Worm (Caenorhabditis elegans) whole organism, young adult: ENCODE measurements around the gene air-1.
A peak's percentile ranks its signal among the peaks of the same experiment; 100 is the strongest.

Experiments used
- B0261.1 ChIP-seq: sonication (generic microtip); optimal IDR thresholded peaks from 2 replicates; lab custom pipeline; 2016; ENCODE audit warnings: mild to moderate bottlenecking, missing genetic modification characterization, moderate library complexity, missing compliant biosample characterization
- F23B12.7 ChIP-seq: sonication (generic microtip); optimal IDR thresholded peaks from 2 replicates; lab custom pipeline; 2017; ENCODE audit warnings: missing genetic modification characterization, mild to moderate bottlenecking, missing compliant biosample characterization, antibody characterized with exemption, moderate library complexity; ENCODE audit not compliant: insufficient read depth
- F37B4.10 ChIP-seq: fragments of 200-800 bp; sonication (Bioruptor generic); IDR thresholded peaks from 2 replicates; pipeline ENCODE4 v1.3.6; 2022; ENCODE audit warnings: missing genetic modification characterization, missing compliant biosample characterization
- F39B2.1 ChIP-seq: fragments of 200-800 bp; sonication (Bioruptor generic); IDR thresholded peaks from 2 replicates; pipeline ENCODE4 v1.3.6; 2022; ENCODE audit warnings: missing genetic modification reagents, missing genetic modification characterization, missing compliant biosample characterization
- F49E8.2 ChIP-seq: sonication (generic microtip); optimal IDR thresholded peaks from 3 replicates; lab custom pipeline; 2017; ENCODE audit warnings: missing genetic modification characterization, mild to moderate bottlenecking, missing compliant biosample characterization, antibody characterized with exemption, moderate library complexity; ENCODE audit not compliant: insufficient read depth
- F57A8.1 ChIP-seq: fragments of 200-800 bp; sonication (Bioruptor generic); optimal IDR thresholded peaks from 2 replicates; lab custom pipeline; 2018; ENCODE audit warnings: mild to moderate bottlenecking, missing genetic modification characterization, moderate library complexity, missing compliant biosample characterization
- F57C9.4 ChIP-seq: sonication (generic microtip); optimal IDR thresholded peaks from 2 replicates; lab custom pipeline; 2017; ENCODE audit warnings: mild to moderate bottlenecking, missing genetic modification characterization, missing compliant biosample characterization
- Y79H2A.3 ChIP-seq: fragments of 200-800 bp; sonication (Bioruptor generic); conservative IDR thresholded peaks from 2 replicates; pipeline ENCODE4 v1.3.6; 2022; ENCODE audit warnings: missing genetic modification reagents, missing genetic modification characterization, missing compliant biosample characterization
- atf-7 ChIP-seq: sonication (generic microtip); optimal IDR thresholded peaks from 2 replicates; lab custom pipeline; 2017; ENCODE audit warnings: mild to moderate bottlenecking, missing genetic modification characterization, missing compliant biosample characterization
- attf-3 ChIP-seq: fragments of 200-800 bp; sonication (Bioruptor generic); conservative IDR thresholded peaks from 2 replicates; pipeline ENCODE4 v1.3.6; 2022; ENCODE audit warnings: missing genetic modification reagents, missing genetic modification characterization, missing compliant biosample characterization
- bed-2 ChIP-seq: fragments of 200-800 bp; sonication (Bioruptor generic); IDR thresholded peaks from 2 replicates; pipeline ENCODE4 v1.3.6; 2022; ENCODE audit warnings: missing genetic modification reagents, missing genetic modification characterization, missing compliant biosample characterization
- ccch-3 ChIP-seq: fragments of 200-800 bp; sonication (Bioruptor generic); optimal IDR thresholded peaks from 2 replicates; lab custom pipeline; 2018; ENCODE audit warnings: mild to moderate bottlenecking, missing genetic modification characterization, missing compliant biosample characterization
- cebp-1 ChIP-seq, 2 experiments: fragments of 200-800 bp in 1 of 2; sonication (Bioruptor generic) in 1 of 2; sonication (generic microtip) in 1 of 2; IDR thresholded peaks in 1 of 2; optimal IDR thresholded peaks in 1 of 2; 2 replicates each; pipeline versions ENCODE4 v1.3.6 to Lab custom; 2017 to 2022; ENCODE audit warnings: missing compliant biosample characterization in 2 of 2, missing genetic modification characterization in 2 of 2, mild to moderate bottlenecking in 1 of 2, missing genetic modification reagents in 1 of 2, moderate library complexity in 1 of 2
- cebp-2 ChIP-seq: fragments of 200-800 bp; sonication (Bioruptor generic); IDR thresholded peaks from 2 replicates; pipeline ENCODE4 v1.3.6; 2022; ENCODE audit warnings: missing genetic modification characterization, missing compliant biosample characterization
- ceh-27 ChIP-seq: fragments of 200-800 bp; sonication (Bioruptor generic); optimal IDR thresholded peaks from 2 replicates; lab custom pipeline; 2018; ENCODE audit warnings: mild to moderate bottlenecking, missing genetic modification characterization, moderate library complexity, missing compliant biosample characterization
- dox-1 ChIP-seq: fragments of 200-800 bp; sonication (Bioruptor generic); IDR thresholded peaks from 2 replicates; pipeline ENCODE4 v1.3.6; 2022; ENCODE audit warnings: missing genetic modification reagents, missing genetic modification characterization, missing compliant biosample characterization
- dpff-1 ChIP-seq: sonication (generic microtip); optimal IDR thresholded peaks from 2 replicates; lab custom pipeline; 2017; ENCODE audit warnings: mild to moderate bottlenecking, missing genetic modification characterization, missing compliant biosample characterization
- dpl-1 ChIP-seq: fragments of 150-350 bp; optimal IDR thresholded peaks from 2 replicates; lab custom pipeline; 2014; ENCODE audit warnings: missing biosample characterization, missing genetic modification reagents, missing genetic modification characterization
- ets-4 ChIP-seq: fragments of 200-800 bp; sonication (Bioruptor generic); optimal IDR thresholded peaks from 2 replicates; lab custom pipeline; 2018; ENCODE audit warnings: mild to moderate bottlenecking, missing genetic modification characterization, missing compliant biosample characterization
- fkh-3 ChIP-seq: sonication (generic microtip); optimal IDR thresholded peaks from 2 replicates; lab custom pipeline; 2016; ENCODE audit warnings: mild to moderate bottlenecking, missing genetic modification characterization, missing compliant biosample characterization
- let-607 ChIP-seq, 2 experiments: fragments of 200-800 bp in 1 of 2; sonication (Bioruptor generic) in 1 of 2; sonication (generic microtip) in 1 of 2; optimal IDR thresholded peaks; 2 replicates each; lab custom pipeline; 2016 to 2018; ENCODE audit warnings: mild to moderate bottlenecking in 2 of 2, missing compliant biosample characterization in 2 of 2, missing genetic modification characterization in 2 of 2, moderate library complexity in 2 of 2, missing genotype in 1 of 2
- lin-35 ChIP-seq, 3 experiments: fragments of 150-350 bp in 2 of 3; sonication (generic microtip) in 1 of 3; optimal IDR thresholded peaks; 2 replicates each; lab custom pipeline; 2014 to 2018; ENCODE audit warnings: missing biosample characterization in 3 of 3, missing genetic modification characterization in 3 of 3, missing genetic modification reagents in 3 of 3
- lin-54 ChIP-seq: fragments of 200-800 bp; sonication (Bioruptor generic); optimal IDR thresholded peaks from 2 replicates; lab custom pipeline; 2018; ENCODE audit warnings: mild to moderate bottlenecking, missing genetic modification characterization, missing compliant biosample characterization
- madf-8 ChIP-seq: fragments of 200-800 bp; sonication (Bioruptor generic); conservative IDR thresholded peaks from 2 replicates; pipeline ENCODE4 v1.3.6; 2022; ENCODE audit warnings: missing genetic modification reagents, missing genetic modification characterization, missing compliant biosample characterization
- mel-28 ChIP-seq: sonication (generic microtip); optimal IDR thresholded peaks from 2 replicates; lab custom pipeline; 2016; ENCODE audit warnings: borderline replicate concordance, mild to moderate bottlenecking, missing genetic modification characterization, missing compliant biosample characterization
- mxl-1 ChIP-seq: sonication (generic microtip); optimal IDR thresholded peaks from 2 replicates; lab custom pipeline; 2016; ENCODE audit warnings: missing genetic modification characterization, missing compliant biosample characterization
- nhr-120 ChIP-seq: fragments of 200-800 bp; sonication (Bioruptor generic); IDR thresholded peaks from 2 replicates; pipeline ENCODE4 v1.3.6; 2022; ENCODE audit warnings: missing genetic modification characterization, missing compliant biosample characterization
- nhr-179 ChIP-seq: sonication (generic microtip); optimal IDR thresholded peaks from 2 replicates; lab custom pipeline; 2016; ENCODE audit warnings: mild to moderate bottlenecking, missing genetic modification characterization, missing compliant biosample characterization
- nhr-80 ChIP-seq: sonication (generic microtip); optimal IDR thresholded peaks from 2 replicates; lab custom pipeline; 2016; ENCODE audit warnings: missing genetic modification characterization, missing compliant biosample characterization
- nhr-90 ChIP-seq: sonication (generic microtip); optimal IDR thresholded peaks from 2 replicates; lab custom pipeline; 2016; ENCODE audit warnings: missing genotype, mild to moderate bottlenecking, missing genetic modification characterization, missing compliant biosample characterization
- rcor-1 ChIP-seq: fragments of 200-800 bp; sonication (Bioruptor generic); IDR thresholded peaks from 2 replicates; pipeline ENCODE4 v1.3.6; 2022; ENCODE audit warnings: missing genetic modification reagents, missing genetic modification characterization, missing compliant biosample characterization
- rec-8 ChIP-seq, 2 experiments: sonication (generic microtip); optimal IDR thresholded peaks; 2 replicates each; lab custom pipeline; 2016; ENCODE audit warnings: mild to moderate bottlenecking in 2 of 2, missing genetic modification characterization in 2 of 2, missing genetic modification reagents in 2 of 2, missing genotype in 2 of 2, missing biosample characterization in 1 of 2, missing compliant biosample characterization in 1 of 2, moderate library complexity in 1 of 2
- rpc-1 ChIP-seq, 2 experiments: fragments of 150-350 bp in 1 of 2; sonication (generic microtip) in 1 of 2; optimal IDR thresholded peaks; 2 replicates each; lab custom pipeline; 2014 to 2018; ENCODE audit warnings: missing biosample characterization in 1 of 2, missing genetic modification characterization in 1 of 2, missing genetic modification reagents in 1 of 2, missing genotype in 1 of 2
- snpc-3.4 ChIP-seq: sonication (generic microtip); optimal IDR thresholded peaks from 2 replicates; lab custom pipeline; 2017; ENCODE audit warnings: missing genetic modification characterization, mild to moderate bottlenecking, missing compliant biosample characterization, antibody characterized with exemption, moderate library complexity, missing genotype, missing genetic modification reagents
- snpc-4 ChIP-seq, 5 experiments: fragments of 150-350 bp in 1 of 5; sonication (generic microtip) in 4 of 5; optimal IDR thresholded peaks; 2 replicates each; lab custom pipeline; 2014 to 2018; ENCODE audit warnings: missing genetic modification characterization in 5 of 5, missing biosample characterization in 3 of 5, antibody characterized with exemption in 2 of 5, mild to moderate bottlenecking in 2 of 5, missing compliant biosample characterization in 2 of 5, missing genotype in 2 of 5, moderate library complexity in 2 of 5, missing genetic modification reagents in 1 of 5
- unc-130 ChIP-seq: sonication (generic microtip); optimal IDR thresholded peaks from 2 replicates; lab custom pipeline; 2016; ENCODE audit warnings: missing genetic modification reagents, missing genetic modification characterization, missing compliant biosample characterization
- ztf-18 ChIP-seq: sonication (generic microtip); optimal IDR thresholded peaks from 2 replicates; lab custom pipeline; 2016; ENCODE audit warnings: missing genotype, mild to moderate bottlenecking, missing genetic modification characterization, missing compliant biosample characterization
- ztf-22 ChIP-seq: fragments of 200-800 bp; sonication (Bioruptor generic); optimal IDR thresholded peaks from 2 replicates; lab custom pipeline; 2018; ENCODE audit warnings: mild to moderate bottlenecking, missing genetic modification characterization, moderate library complexity, missing compliant biosample characterization
- ztf-3 ChIP-seq: fragments of 200-800 bp; sonication (Bioruptor generic); optimal IDR thresholded peaks from 2 replicates; lab custom pipeline; 2018; ENCODE audit warnings: mild to moderate bottlenecking, missing genetic modification characterization, missing compliant biosample characterization
- ztf-6 ChIP-seq: fragments of 200-800 bp; sonication (Bioruptor generic); IDR thresholded peaks from 2 replicates; pipeline ENCODE4 v1.3.6; 2022; ENCODE audit warnings: missing genetic modification reagents, missing genetic modification characterization, missing compliant biosample characterization

Gene air-1

ce11 chrV:8217118-8217517 is 4.2 kb upstream of the air-1 start:
- no peak for TF ChIP-seq mxl-1 (tag; lab: Kevin White, UChicago)
- TF ChIP-seq snpc-4 (GFP tag; optimal IDR thresholded peaks at IDR 0.05; lab: Kevin White, UChicago): no peak
- TF ChIP-seq snpc-4 (tag; optimal IDR thresholded peaks at IDR 0.05; lab: Kevin White, UChicago): peak in 1 of 4 experiments; percentile 11
- TF ChIP-seq ceh-27 (GFP tag; lab: Kevin White, UChicago): no peak

ce11 chrV:8217661-8218265 is 3.5 kb upstream of the air-1 start, which contains the start of gene K07C11.8:
Gene K07C11.8 (minus strand): TSS chrV:8217884.
- TF ChIP-seq nhr-80: peak; percentile 92
- TF ChIP-seq ztf-22 (GFP tag; lab: Kevin White, UChicago): no peak
- no peak for TF ChIP-seq F39B2.1 (GFP tag; lab: Robert Waterston, UW)
- TF ChIP-seq F37B4.10 (GFP tag; lab: Robert Waterston, UW): no peak
- TF ChIP-seq let-607 (tag; optimal IDR thresholded peaks at IDR 0.05; lab: Kevin White, UChicago): peak; percentile 13 to 74
- peak; percentile 49 for TF ChIP-seq atf-7 (tag; lab: Kevin White, UChicago)
- TF ChIP-seq ztf-18: no peak
- TF ChIP-seq ets-4: peak; percentile 5
- no peak for TF ChIP-seq madf-8 (GFP tag; lab: Robert Waterston, UW)
- TF ChIP-seq dox-1 (GFP tag; lab: Robert Waterston, UW): peak; percentile 35; the same call in 1 of the 2 replicates
- TF ChIP-seq snpc-4 (GFP tag; optimal IDR thresholded peaks at IDR 0.05; lab: Kevin White, UChicago): no peak
- TF ChIP-seq snpc-4 (tag; optimal IDR thresholded peaks at IDR 0.05; lab: Kevin White, UChicago): peak in 1 of 4 experiments; percentile 20
- no peak for TF ChIP-seq lin-35 (GFP tag; optimal IDR thresholded peaks at IDR 0.05; lab: Kevin White, UChicago)
- no peak for TF ChIP-seq attf-3
- TF ChIP-seq bed-2: no peak
- no peak for TF ChIP-seq dpff-1 (tag; lab: Kevin White, UChicago)
- TF ChIP-seq ccch-3: no peak
- TF ChIP-seq ztf-6 (GFP tag; lab: Robert Waterston, UW): no peak
- TF ChIP-seq nhr-90: no peak
- no peak for TF ChIP-seq nhr-179 (tag; lab: Kevin White, UChicago)
- no peak for TF ChIP-seq cebp-1 (GFP tag; IDR thresholded peaks at IDR 0.05; lab: Robert Waterston, UW)
- TF ChIP-seq cebp-1 (tag; optimal IDR thresholded peaks at IDR 0.05; lab: Kevin White, UChicago): peak; percentile 15
- TF ChIP-seq ceh-27 (GFP tag; lab: Kevin White, UChicago): peak; percentile 35
- no peak for TF ChIP-seq F57A8.1 (GFP tag; lab: Kevin White, UChicago)
- no peak for TF ChIP-seq nhr-120

ce11 chrV:8219550-8219949 is 1.7 kb upstream of the air-1 start:
- TF ChIP-seq snpc-3.4 (tag; lab: Kevin White, UChicago) (no peak), bed-2 (no peak), ztf-3 (GFP tag; lab: Kevin White, UChicago) (no peak), fkh-3 (tag; lab: Kevin White, UChicago) (no peak), B0261.1 (tag; lab: Kevin White, UChicago) (no peak), F49E8.2 (no peak), ccch-3 (no peak), rec-8 (tag; optimal IDR thresholded peaks at IDR 0.05; lab: Kevin White, UChicago) (no peak)

- TF ChIP-seq lin-54 (no peak), F37B4.10 (GFP tag; lab: Robert Waterston, UW) (0 out of 2 replicates have a peak, but pooled peaks have one; percentile 19), cebp-2 (GFP tag; lab: Robert Waterston, UW) (0 out of 2 replicates have a peak, but pooled peaks have one; percentile 57), mel-28 (no peak), F57C9.4 (tag; lab: Kevin White, UChicago) (no peak), snpc-3.4 (tag; lab: Kevin White, UChicago) (no peak), dpl-1 (no peak), B0261.1 (tag; lab: Kevin White, UChicago) (no peak), cebp-1 (GFP tag; IDR thresholded peaks at IDR 0.05; lab: Robert Waterston, UW) (no peak), cebp-1 (tag; optimal IDR thresholded peaks at IDR 0.05; lab: Kevin White, UChicago) (no peak), Y79H2A.3 (no peak), rpc-1 (optimal IDR thresholded peaks at IDR 0.05; lab: Kevin White, UChicago) (no peak), rpc-1 (tag; optimal IDR thresholded peaks at IDR 0.05; lab: Kevin White, UChicago) (no peak), dox-1 (GFP tag; lab: Robert Waterston, UW) (no peak), F23B12.7 (tag; lab: Kevin White, UChicago) (no peak), rcor-1 (GFP tag; lab: Robert Waterston, UW) (no peak), unc-130 (GFP tag; lab: Kevin White, UChicago) (peak; percentile 17)
Measured at ce11 chrV:8223417-8223816, 2.1 kb downstream of the air-1 start.
